Worm (Caenorhabditis elegans) whole organism, dauer: Measurements from ENCODE around the gene hpo-33.

Experiments used
- unc-62 ChIP-seq: sonication (generic microtip); optimal IDR thresholded peaks from 2 replicates; lab custom pipeline; 2017; ENCODE audit warnings: missing biosample characterization, missing genetic modification reagents, missing genetic modification characterization

The hpo-33 gene

DNA sequence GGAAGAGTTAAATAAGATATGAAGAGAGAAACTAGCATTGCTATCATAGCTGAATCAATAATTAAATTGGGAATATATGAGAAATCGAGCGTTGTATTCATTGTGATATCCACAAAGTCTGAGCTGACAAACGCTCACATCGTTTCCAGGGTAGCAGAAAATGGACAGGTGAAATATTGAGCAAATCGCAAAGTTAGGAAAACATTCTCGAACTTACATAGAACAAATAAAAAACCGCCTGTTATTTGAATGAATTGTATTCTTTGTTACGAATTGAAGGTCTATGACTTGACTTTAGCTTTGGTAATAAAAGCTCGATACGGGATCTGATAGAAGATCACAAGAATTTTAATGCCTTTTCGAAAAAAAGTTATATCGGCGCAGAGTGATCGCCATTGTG, 6.5 kb upstream of the hpo-33 start, which contains the start of gene srz-94:
Gene srz-94 (minus strand): TSS at position 101 of the 400 bp plus-strand sequence.
- TF ChIP-seq unc-62 (GFP tag; lab: Kevin White, UChicago): no peak

- TF ChIP-seq unc-62 (GFP tag; lab: Kevin White, UChicago): no peak
Observed at ce11 chrV:17044500-17044899, 2.1 kb downstream of the hpo-33 start, which contains the start of gene F28B1.2. F28B1.2 (plus strand) TSS chrV:17044800.

ce11 chrV:17059987-17060386, 17.6 kb downstream of the hpo-33 start, which contains the start of gene sri-66:
sri-66 (plus strand) TSS chrV:17060287.
- no peak for TF ChIP-seq unc-62 (GFP tag; lab: Kevin White, UChicago)

DNA sequence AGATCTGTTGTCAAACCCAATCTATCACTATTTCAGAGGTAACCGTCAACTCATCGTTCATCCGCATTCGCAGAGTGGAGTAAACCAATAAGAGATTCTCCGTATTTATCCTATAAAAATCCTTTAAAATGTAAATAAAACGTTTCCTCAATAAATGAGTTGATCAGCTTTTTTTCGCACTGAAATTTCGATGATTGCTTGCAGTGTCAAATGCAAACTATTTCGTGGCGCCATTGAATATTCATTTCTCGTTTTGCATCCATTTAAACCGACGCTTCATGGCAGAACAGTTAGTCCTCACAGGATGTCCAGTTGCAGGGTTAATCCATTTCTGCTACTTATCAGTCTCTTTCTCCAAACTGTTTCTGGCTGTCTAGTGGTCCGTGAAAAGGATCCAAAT, 19.2 kb downstream of the hpo-33 start, which contains the start of gene F28B1.9:
Gene F28B1.9 (plus strand): TSS at position 301 of the 400 bp plus-strand sequence.
- no peak for TF ChIP-seq unc-62 (GFP tag; lab: Kevin White, UChicago)

ce11 chrV:17064676-17065075, 22.3 kb downstream of the hpo-33 start, which contains the start of gene srh-255:
srh-255 (plus strand) TSS chrV:17064976.
- no peak for TF ChIP-seq unc-62 (GFP tag; lab: Kevin White, UChicago)

DNA sequence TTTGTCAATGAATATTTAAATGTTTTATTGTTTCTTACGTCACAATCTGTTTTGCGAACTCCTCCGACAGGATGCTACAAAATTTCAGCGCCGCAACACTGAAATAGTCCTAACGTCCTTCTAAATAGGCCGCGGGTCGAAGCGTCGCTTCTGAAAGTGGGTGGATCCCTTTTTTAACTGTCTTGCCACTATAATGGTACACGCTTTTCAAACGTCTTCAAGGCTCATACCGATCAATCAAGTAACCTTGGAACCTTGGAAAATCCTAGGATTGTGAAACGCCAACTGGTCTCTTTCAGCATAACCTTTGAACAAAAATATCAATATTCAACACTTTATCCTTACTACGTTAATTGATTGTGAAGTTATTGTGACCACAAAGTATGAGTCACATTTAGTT, 24.3 kb downstream of the hpo-33 start:
- no peak for TF ChIP-seq unc-62 (GFP tag; lab: Kevin White, UChicago)

ce11 chrV:17068839-17069238, 26.5 kb downstream of the hpo-33 start, which contains the start of gene T05E12.8:
T05E12.8 (plus strand) TSS chrV:17069139.
- no peak for TF ChIP-seq unc-62 (GFP tag; lab: Kevin White, UChicago)

DNA sequence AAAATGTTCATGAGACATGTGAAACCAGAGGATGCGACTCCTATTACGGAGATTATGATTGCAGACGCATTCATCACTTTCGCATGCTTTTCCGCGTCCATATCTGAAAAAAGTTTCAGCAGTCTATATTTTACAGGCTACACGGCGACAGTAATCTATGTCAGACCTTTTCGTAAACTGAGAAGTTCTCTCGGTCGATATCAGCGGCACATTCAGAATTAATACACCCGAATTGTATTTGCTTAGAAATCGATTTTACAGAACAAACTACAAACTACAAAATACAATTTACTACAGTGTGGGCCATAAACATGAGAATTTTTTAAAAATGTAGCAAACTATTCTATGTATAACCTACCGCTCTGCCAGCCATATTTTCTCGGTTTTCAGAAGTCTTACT, 29.2 kb downstream of the hpo-33 start, which contains the start of gene srbc-14:
Gene srbc-14 (minus strand): TSS at position 101 of the 400 bp plus-strand sequence.
- no peak for TF ChIP-seq unc-62 (GFP tag; lab: Kevin White, UChicago)

- no peak for TF ChIP-seq unc-62 (GFP tag; lab: Kevin White, UChicago)
Observed at ce11 chrV:17075900-17076299, 33.5 kb downstream of the hpo-33 start, which contains the start of gene str-125. str-125 (minus strand) TSS chrV:17076000.

DNA sequence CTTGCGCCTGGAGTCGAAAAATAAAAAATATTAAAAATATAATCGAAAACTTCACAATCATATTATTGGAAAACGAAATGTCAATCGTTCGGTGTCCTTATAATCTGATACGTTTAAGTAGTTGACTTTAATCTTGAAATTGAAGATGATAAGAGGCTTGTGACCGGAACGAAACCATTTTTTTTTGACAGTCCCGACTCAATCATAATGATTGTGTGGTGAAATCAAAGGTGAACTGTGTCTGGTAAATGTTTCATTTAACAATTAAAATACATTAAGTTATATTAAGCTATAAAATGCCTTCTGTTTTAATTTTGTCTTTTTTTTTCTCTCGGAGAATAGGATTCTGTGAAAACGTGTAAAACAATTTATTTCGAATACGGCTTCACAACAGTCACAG, 35.5 kb downstream of the hpo-33 start, which contains the start of gene T05E12.3:
Gene T05E12.3 (minus strand): TSS at position 101 of the 400 bp plus-strand sequence.
- no peak for TF ChIP-seq unc-62 (GFP tag; lab: Kevin White, UChicago)

DNA sequence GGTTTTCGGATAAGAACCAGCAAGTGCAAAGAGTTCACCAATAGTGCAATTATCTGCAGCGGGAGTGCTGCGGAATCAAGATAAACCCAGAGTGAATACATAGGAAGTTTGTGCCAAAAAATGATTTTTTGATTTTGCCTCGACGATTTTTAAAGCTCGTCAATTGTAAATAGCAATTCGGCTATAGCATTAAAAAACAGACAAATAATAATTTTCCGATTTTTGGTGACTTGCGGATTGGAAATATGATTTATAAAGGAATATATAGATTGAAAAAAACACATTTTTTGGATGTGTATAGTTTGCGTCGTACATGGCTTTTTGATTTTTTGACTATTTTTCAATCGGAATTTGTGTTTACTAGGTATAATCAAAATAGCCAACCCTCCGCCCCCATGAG, 37.4 kb downstream of the hpo-33 start, which contains the start of gene srw-20:
Gene srw-20 (minus strand): TSS at position 101 of the 400 bp plus-strand sequence.
- TF ChIP-seq unc-62 (GFP tag; lab: Kevin White, UChicago): no peak

DNA sequence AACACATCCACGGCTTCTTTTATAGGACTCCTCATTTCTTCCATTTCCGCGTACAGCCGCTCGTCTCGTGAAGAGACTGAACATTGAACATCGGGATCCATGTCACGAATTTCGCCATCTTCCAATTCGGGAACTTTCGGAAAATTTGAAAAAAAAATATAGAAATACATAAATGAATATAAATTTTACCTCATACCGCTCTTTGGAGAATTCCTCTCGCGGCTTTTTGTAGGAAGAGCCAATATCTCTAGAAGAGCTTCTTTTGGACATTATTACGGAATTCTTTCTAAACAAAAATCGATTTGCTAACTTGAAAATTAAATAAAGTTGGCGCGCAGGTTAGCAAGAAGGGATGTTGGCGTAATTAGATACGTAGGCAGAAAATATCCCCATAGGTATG, 40.4 kb downstream of the hpo-33 start, which contains the start of gene T05E12.9:
Gene T05E12.9 (minus strand): TSS at position 101 of the 400 bp plus-strand sequence.
- no peak for TF ChIP-seq unc-62 (GFP tag; lab: Kevin White, UChicago)

DNA sequence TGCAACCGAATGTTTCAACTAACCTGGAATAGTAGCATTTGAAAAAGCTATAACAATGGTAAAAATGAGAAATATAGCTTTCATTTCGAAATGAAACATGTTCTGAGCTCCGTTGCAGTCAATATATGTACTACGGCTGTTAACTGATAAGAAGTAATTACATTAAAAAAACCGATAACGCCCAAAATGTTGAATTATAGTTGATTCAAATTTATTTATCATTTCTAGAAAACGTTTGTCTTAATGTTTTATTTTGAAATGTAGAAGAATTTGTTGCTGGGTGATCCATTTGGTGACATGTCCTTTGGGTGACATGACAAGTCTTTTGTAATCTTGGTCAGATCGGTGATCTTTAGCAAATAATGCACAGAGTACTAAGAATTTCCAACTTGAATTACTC, 47.0 kb downstream of the hpo-33 start, which contains the start of gene T05E12.6:
Gene T05E12.6 (minus strand): TSS at position 101 of the 400 bp plus-strand sequence.
- TF ChIP-seq unc-62 (GFP tag; lab: Kevin White, UChicago): no peak

ce11 chrV:17089931-17090429, 47.6 kb downstream of the hpo-33 start, which contains the start of gene srh-237:
srh-237 (plus strand) TSS chrV:17090379.
- no peak for TF ChIP-seq unc-62 (GFP tag; lab: Kevin White, UChicago)

DNA sequence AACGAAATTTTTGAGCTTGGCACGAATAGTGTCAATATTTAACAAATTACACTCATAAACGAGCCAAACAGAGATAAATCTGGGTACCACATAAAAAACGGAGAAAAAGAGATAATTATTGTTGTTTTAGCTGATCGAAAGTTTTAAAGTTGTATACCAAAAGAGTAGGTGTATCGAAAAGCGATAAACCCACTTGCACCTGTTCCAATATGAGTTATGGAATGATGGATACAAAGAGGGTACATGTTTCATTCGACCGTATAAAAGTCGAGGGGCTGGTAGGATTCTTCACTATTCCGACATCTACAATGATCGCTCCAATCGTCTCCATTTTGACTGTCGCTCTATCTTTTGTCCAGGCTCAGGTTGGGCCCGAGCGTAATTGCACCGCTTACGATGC, 49.9 kb downstream of the hpo-33 start, which contains the start of gene ZK218.1:
Gene ZK218.1 (plus strand): TSS at position 301 of the 400 bp plus-strand sequence.
- no peak for TF ChIP-seq unc-62 (GFP tag; lab: Kevin White, UChicago)
